Fruit fly (Drosophila melanogaster) whole organism, embryonic: ENCODE data around the gene CG13457.
A peak's percentile ranks its signal among the peaks of the same experiment; 100 is the strongest.

Experiments used
- Abd-B ChIP-seq: fragments of 200-800 bp; sonication (Bioruptor generic); optimal IDR thresholded peaks from 2 replicates; lab custom pipeline; 2018; ENCODE audit warnings: missing biosample characterization, mild to moderate bottlenecking, missing genetic modification characterization, moderate library complexity
- Adf1 ChIP-seq: fragments of 200-800 bp; sonication (Bioruptor generic); IDR thresholded peaks from 2 replicates; pipeline ENCODE4 v1.3.6; 2022; ENCODE audit warnings: missing biosample characterization, missing genetic modification characterization
- CG11696 ChIP-seq: fragments of 200-800 bp; sonication (Bioruptor generic); IDR thresholded peaks from 2 replicates; pipeline ENCODE4 v1.3.6; 2022; ENCODE audit warnings: missing biosample characterization, missing genetic modification characterization
- CG12391 ChIP-seq: fragments of 200-800 bp; sonication (Bioruptor generic); optimal IDR thresholded peaks from 3 replicates; lab custom pipeline; 2018; ENCODE audit warnings: missing biosample characterization, mild to moderate bottlenecking, missing genetic modification characterization, moderate library complexity
- CG12769 ChIP-seq: fragments of 200-800 bp; sonication (Bioruptor generic); optimal IDR thresholded peaks from 2 replicates; lab custom pipeline; 2019; ENCODE audit warnings: missing biosample characterization, mild to moderate bottlenecking, missing genetic modification characterization, moderate library complexity
- CG14965 ChIP-seq: fragments of 200-800 bp; sonication (Bioruptor generic); optimal IDR thresholded peaks from 2 replicates; lab custom pipeline; 2016; ENCODE audit warnings: missing biosample characterization, missing genetic modification characterization, borderline replicate concordance
- CG1832 ChIP-seq: fragments of 200-800 bp; sonication (Bioruptor generic); optimal IDR thresholded peaks from 2 replicates; lab custom pipeline; 2017; ENCODE audit warnings: missing biosample characterization, mild to moderate bottlenecking, missing genetic modification characterization, inconsistent platforms
- CG18764 ChIP-seq: fragments of 200-800 bp; sonication (Bioruptor generic); optimal IDR thresholded peaks from 3 replicates; lab custom pipeline; 2016; ENCODE audit warnings: missing biosample characterization, missing genetic modification characterization
- CG2116 ChIP-seq: fragments of 200-800 bp; sonication (Bioruptor generic); optimal IDR thresholded peaks from 3 replicates; lab custom pipeline; 2018; ENCODE audit warnings: missing biosample characterization, mild to moderate bottlenecking, missing genetic modification characterization
- CG2875 ChIP-seq: fragments of 200-800 bp; sonication (Bioruptor generic); optimal IDR thresholded peaks from 2 replicates; lab custom pipeline; 2017; ENCODE audit warnings: missing biosample characterization, mild to moderate bottlenecking, missing genetic modification characterization, missing genetic modification reagents
- CG4282 ChIP-seq: fragments of 200-800 bp; sonication (Bioruptor generic); optimal IDR thresholded peaks from 2 replicates; lab custom pipeline; 2016; ENCODE audit warnings: missing biosample characterization, missing genetic modification characterization
- CG4820 ChIP-seq: fragments of 200-800 bp; sonication (Bioruptor generic); optimal IDR thresholded peaks from 3 replicates; lab custom pipeline; 2016; ENCODE audit warnings: missing biosample characterization, missing genetic modification characterization
- CG5953 ChIP-seq: fragments of 200-800 bp; sonication (Bioruptor generic); IDR thresholded peaks from 2 replicates; pipeline ENCODE4 v1.3.6; 2022; ENCODE audit warnings: missing biosample characterization, missing genetic modification characterization
- CG7963 ChIP-seq: fragments of 200-800 bp; sonication (Bioruptor generic); IDR thresholded peaks from 3 replicates; pipeline ENCODE4 v1.3.6; 2022; ENCODE audit warnings: missing biosample characterization, missing genetic modification characterization; ENCODE audit not compliant: partially characterized antibody
- CG8290 ChIP-seq, 3 experiments: fragments of 200-800 bp; sonication (Bioruptor generic); optimal IDR thresholded peaks; 2 replicates each; lab custom pipeline; 2016 to 2019; ENCODE audit warnings: missing biosample characterization in 3 of 3, missing genetic modification characterization in 3 of 3, mild to moderate bottlenecking in 2 of 3, moderate library complexity in 1 of 3
- CG8944 ChIP-seq: fragments of 200-800 bp; sonication (Bioruptor generic); optimal IDR thresholded peaks from 3 replicates; lab custom pipeline; 2016; ENCODE audit warnings: missing biosample characterization, missing genetic modification characterization
- CG9876 ChIP-seq: fragments of 200-800 bp; sonication (Bioruptor generic); optimal IDR thresholded peaks from 2 replicates; lab custom pipeline; 2016; ENCODE audit warnings: missing biosample characterization, missing genetic modification characterization
- CHES-1-like ChIP-seq: fragments of 200-800 bp; sonication (Bioruptor generic); optimal IDR thresholded peaks from 2 replicates; lab custom pipeline; 2016; ENCODE audit warnings: missing biosample characterization, missing genetic modification characterization
- D ChIP-seq, 2 experiments: fragments of 200-800 bp in 1 of 2; fragments of >200 bp in 1 of 2; sonication (Bioruptor generic) in 1 of 2; optimal IDR thresholded peaks; 2 replicates in 1 of 2; 3 replicates in 1 of 2; lab custom pipeline; 2017; ENCODE audit warnings: mild to moderate bottlenecking in 1 of 2, missing biosample characterization in 1 of 2, missing genetic modification characterization in 1 of 2, missing genetic modification reagents in 1 of 2
- HLHmδ ChIP-seq: fragments of 200-800 bp; sonication (Bioruptor generic); optimal IDR thresholded peaks from 2 replicates; lab custom pipeline; 2018; ENCODE audit warnings: missing biosample characterization, mild to moderate bottlenecking, missing genetic modification characterization, moderate library complexity
- Hmx ChIP-seq: fragments of 200-800 bp; sonication (Bioruptor generic); optimal IDR thresholded peaks from 2 replicates; lab custom pipeline; 2016; ENCODE audit warnings: missing biosample characterization, missing genetic modification characterization
- Lim3 ChIP-seq: fragments of 200-800 bp; sonication (Bioruptor generic); IDR thresholded peaks from 2 replicates; pipeline ENCODE4 v1.3.6; 2022; ENCODE audit warnings: missing biosample characterization, missing genetic modification characterization
- MBD-R2 ChIP-seq: fragments of 200-800 bp; sonication (Bioruptor generic); IDR thresholded peaks from 2 replicates; pipeline ENCODE4 v1.3.6; 2022; ENCODE audit warnings: missing biosample characterization, missing genetic modification characterization
- MESR4 ChIP-seq: fragments of 200-800 bp; sonication (Bioruptor generic); optimal IDR thresholded peaks from 2 replicates; lab custom pipeline; 2018; ENCODE audit warnings: missing biosample characterization, mild to moderate bottlenecking, missing genetic modification characterization, moderate library complexity
- NC2β ChIP-seq: fragments of 200-800 bp; sonication (Bioruptor generic); optimal IDR thresholded peaks from 2 replicates; lab custom pipeline; 2016; ENCODE audit warnings: missing biosample characterization, missing genetic modification characterization
- PHDP ChIP-seq: fragments of 200-800 bp; sonication (Bioruptor generic); optimal IDR thresholded peaks from 3 replicates; lab custom pipeline; 2018; ENCODE audit warnings: missing biosample characterization, mild to moderate bottlenecking, missing genetic modification characterization, moderate library complexity
- Rfx ChIP-seq: fragments of 200-800 bp; sonication (Bioruptor generic); IDR thresholded peaks from 2 replicates; pipeline ENCODE4 v1.3.6; 2022; ENCODE audit warnings: missing biosample characterization, missing genetic modification characterization
- Sox100B ChIP-seq: fragments of 200-800 bp; sonication (Bioruptor generic); optimal IDR thresholded peaks from 3 replicates; lab custom pipeline; 2018; ENCODE audit warnings: missing biosample characterization, mild to moderate bottlenecking, missing genetic modification characterization
- Stat92E ChIP-seq, 3 experiments: fragments of >200 bp in 2 of 3; fragments of 200-800 bp in 1 of 3; sonication (Bioruptor generic) in 1 of 3; optimal IDR thresholded peaks; 2 replicates each; lab custom pipeline; 2017 to 2019; ENCODE audit warnings: missing biosample characterization in 3 of 3, missing genetic modification characterization in 3 of 3, mild to moderate bottlenecking in 1 of 3, moderate library complexity in 1 of 3
- ase ChIP-seq: fragments of 200-800 bp; sonication (Bioruptor generic); IDR thresholded peaks from 3 replicates; pipeline ENCODE4 v1.3.6; 2022; ENCODE audit warnings: missing biosample characterization, missing genetic modification characterization
- bsh ChIP-seq, 2 experiments: fragments of 200-800 bp; sonication (Bioruptor generic); optimal IDR thresholded peaks; 2 replicates each; lab custom pipeline; 2017 to 2018; ENCODE audit warnings: mild to moderate bottlenecking in 2 of 2, missing biosample characterization in 2 of 2, missing genetic modification characterization in 2 of 2, moderate library complexity in 1 of 2
- chn ChIP-seq: fragments of 200-800 bp; sonication (Bioruptor generic); optimal IDR thresholded peaks from 2 replicates; lab custom pipeline; 2016; ENCODE audit warnings: missing biosample characterization, missing genetic modification characterization
- dan ChIP-seq: fragments of 200-800 bp; sonication (Bioruptor generic); IDR thresholded peaks from 2 replicates; pipeline ENCODE4 v1.3.6; 2022; ENCODE audit warnings: missing biosample characterization, missing genetic modification characterization
- dmrt11E ChIP-seq: fragments of 200-800 bp; sonication (Bioruptor generic); optimal IDR thresholded peaks from 3 replicates; lab custom pipeline; 2018; ENCODE audit warnings: missing biosample characterization, mild to moderate bottlenecking, missing genetic modification characterization, moderate library complexity
- dysf ChIP-seq: fragments of 200-800 bp; sonication (Bioruptor generic); IDR thresholded peaks from 3 replicates; pipeline ENCODE4 v1.3.6; 2022; ENCODE audit warnings: missing biosample characterization, missing genetic modification characterization
- insv ChIP-seq, 2 experiments: fragments of 200-800 bp; sonication (Bioruptor generic); optimal IDR thresholded peaks; 3 replicates each; lab custom pipeline; 2016 to 2018; ENCODE audit warnings: missing biosample characterization in 2 of 2, missing genetic modification characterization in 2 of 2
- lilli ChIP-seq: fragments of 200-800 bp; sonication (Bioruptor generic); optimal IDR thresholded peaks from 3 replicates; lab custom pipeline; 2016; ENCODE audit warnings: missing biosample characterization, missing genetic modification characterization
- lov ChIP-seq, 2 experiments: fragments of 200-800 bp in 1 of 2; fragments of >200 bp in 1 of 2; sonication (Bioruptor generic) in 1 of 2; IDR thresholded peaks in 1 of 2; optimal IDR thresholded peaks in 1 of 2; 2 replicates in 1 of 2; 3 replicates in 1 of 2; pipeline versions ENCODE4 v1.3.6 to Lab custom; 2017 to 2022; ENCODE audit warnings: missing biosample characterization in 1 of 2, missing genetic modification characterization in 1 of 2
- otp ChIP-seq: fragments of 200-800 bp; sonication (Bioruptor generic); IDR thresholded peaks from 3 replicates; pipeline ENCODE4, ENCODE4 v1.3.6; 2022; ENCODE audit warnings: missing biosample characterization, missing genetic modification characterization
- peb ChIP-seq: fragments of 200-800 bp; sonication (Bioruptor generic); IDR thresholded peaks from 2 replicates; pipeline ENCODE4 v1.3.6; 2022; ENCODE audit warnings: missing biosample characterization, missing genetic modification characterization
- pfk ChIP-seq: fragments of 200-800 bp; sonication (Bioruptor generic); optimal IDR thresholded peaks from 2 replicates; lab custom pipeline; 2018; ENCODE audit warnings: missing biosample characterization, mild to moderate bottlenecking, missing genetic modification characterization, moderate library complexity
- sisA ChIP-seq: fragments of 200-800 bp; sonication (Bioruptor generic); IDR thresholded peaks from 2 replicates; pipeline ENCODE4 v1.3.6; 2022; ENCODE audit warnings: missing biosample characterization, missing genetic modification characterization
- slou ChIP-seq: fragments of 200-800 bp; sonication (Bioruptor generic); optimal IDR thresholded peaks from 3 replicates; lab custom pipeline; 2016; ENCODE audit warnings: missing biosample characterization, missing genetic modification characterization
- sob ChIP-seq: fragments of 200-800 bp; sonication (Bioruptor generic); IDR thresholded peaks from 2 replicates; pipeline ENCODE4 v1.3.6; 2022; ENCODE audit warnings: missing biosample characterization, missing genetic modification characterization
- sr ChIP-seq: fragments of 200-800 bp; sonication (Bioruptor generic); IDR thresholded peaks from 3 replicates; pipeline ENCODE4 v1.3.6; 2022; ENCODE audit warnings: missing biosample characterization, missing genetic modification characterization
- stc ChIP-seq: fragments of 200-800 bp; sonication (Bioruptor generic); IDR thresholded peaks from 2 replicates; pipeline ENCODE4 v1.3.6; 2022; ENCODE audit warnings: missing biosample characterization, missing genetic modification characterization
- vnd ChIP-seq: fragments of 200-800 bp; sonication (Bioruptor generic); IDR thresholded peaks from 3 replicates; pipeline ENCODE4 v1.3.6; 2022; ENCODE audit warnings: missing biosample characterization, missing genetic modification characterization; ENCODE audit not compliant: partially characterized antibody

CG13457 gene

DNA sequence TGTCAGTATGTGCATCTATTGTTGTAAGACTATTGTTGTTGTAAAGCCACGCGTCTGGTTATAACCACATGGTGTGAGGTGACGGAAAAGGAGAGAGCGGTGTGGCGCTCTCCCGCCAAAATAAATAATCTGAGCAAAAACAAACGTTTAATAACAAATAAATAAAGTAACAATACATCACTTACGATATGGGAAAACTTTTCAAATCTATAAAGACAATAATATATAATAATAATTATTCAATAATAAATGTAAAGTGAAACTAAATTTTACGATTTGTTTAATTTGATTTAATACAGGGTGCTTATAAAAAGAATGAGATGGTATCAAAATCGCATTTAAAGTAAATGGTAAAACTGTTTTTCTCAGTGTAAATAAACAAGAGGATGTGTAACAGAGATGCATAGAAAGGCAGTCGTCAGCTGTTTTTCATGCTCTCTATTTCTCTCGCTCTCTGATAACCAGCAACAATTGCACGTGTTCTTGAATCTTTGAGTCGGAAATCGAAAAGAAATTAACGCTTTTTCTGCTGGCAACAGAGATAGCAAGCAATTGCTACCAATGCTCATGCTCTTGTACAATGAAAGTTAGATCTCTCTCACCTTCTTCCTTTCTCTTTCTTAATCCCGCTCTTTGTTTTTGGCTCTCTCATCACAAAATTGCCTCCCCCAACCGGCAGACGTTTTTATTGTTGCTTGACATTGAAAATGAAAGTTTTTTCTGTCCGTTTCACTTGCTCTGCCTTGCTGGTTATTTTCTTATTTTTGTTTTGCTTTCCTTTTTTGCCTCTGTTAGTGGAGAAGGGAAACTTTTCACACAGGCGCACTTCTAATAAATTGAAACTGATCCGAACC, 32.3 kb downstream of the CG13457 start (continued):
- peak; percentile 75 for TF ChIP-seq peb
- TF ChIP-seq MBD-R2 = no peak
- TF ChIP-seq insv (GFP tag; optimal IDR thresholded peaks at IDR 0.05; lab: Kevin White, UChicago) = no peak
- TF ChIP-seq lilli = peak; percentile 27
- TF ChIP-seq CHES-1-like = no peak
- TF ChIP-seq slou (GFP tag; lab: Kevin White, UChicago) = no peak
- no peak for TF ChIP-seq Adf1 (GFP tag; lab: Robert Waterston, UW)
- peak; percentile 95 for TF ChIP-seq Sox100B
- TF ChIP-seq CG9876 (GFP tag; lab: Kevin White, UChicago) = no peak
- TF ChIP-seq NC2β (GFP tag; lab: Kevin White, UChicago) = no peak
- no peak for TF ChIP-seq CG12769 (tag; lab: Kevin White, UChicago)
- TF ChIP-seq Rfx = peak; percentile 81
- peak; percentile 5 for TF ChIP-seq CG14965
- TF ChIP-seq sr = peak; percentile 56; the same call in 2 of the 3 replicates
- TF ChIP-seq ase (GFP tag; lab: Robert Waterston, UW) = peak; percentile 70; the same call in 2 of the 3 replicates
- TF ChIP-seq pfk = peak; percentile 40
- no peak for TF ChIP-seq MESR4
- peak; percentile 53 to 89 for TF ChIP-seq bsh (GFP tag; optimal IDR thresholded peaks at IDR 0.05; lab: Kevin White, UChicago)
- TF ChIP-seq dan = no peak
- TF ChIP-seq lov (optimal IDR thresholded peaks at IDR 0.05; lab: Kevin White, UChicago) = no peak
- peak; percentile 69; the same call in 2 of the 3 replicates for TF ChIP-seq lov (GFP tag; IDR thresholded peaks at IDR 0.05; lab: Robert Waterston, UW)
- TF ChIP-seq Abd-B = peak; percentile 52
- peak; percentile 87 for TF ChIP-seq CG2875 (GFP tag; lab: Kevin White, UChicago)
- peak; percentile 82 for TF ChIP-seq dysf (GFP tag; lab: Robert Waterston, UW)
- no peak for TF ChIP-seq Hmx (GFP tag; lab: Kevin White, UChicago)
- TF ChIP-seq CG8944 (GFP tag; lab: Kevin White, UChicago) = no peak
- TF ChIP-seq Lim3 (GFP tag; lab: Robert Waterston, UW) = no peak
- TF ChIP-seq CG11696 (GFP tag; lab: Robert Waterston, UW) = peak; percentile 76
- peak; percentile 47; the same call in 1 of the 2 replicates for TF ChIP-seq sob (GFP tag; lab: Robert Waterston, UW)
- peak; percentile 91 for TF ChIP-seq CG12391 (tag; lab: Kevin White, UChicago)
- TF ChIP-seq D (optimal IDR thresholded peaks at IDR 0.05; lab: Kevin White, UChicago) = no peak
- peak; percentile 93 for TF ChIP-seq D (GFP tag; optimal IDR thresholded peaks at IDR 0.05; lab: Kevin White, UChicago)
- TF ChIP-seq CG4282 (GFP tag; lab: Kevin White, UChicago) = no peak
- TF ChIP-seq HLHmδ = no peak
- TF ChIP-seq sisA (GFP tag; lab: Robert Waterston, UW) = peak; percentile 67; the same call in 1 of the 2 replicates
- TF ChIP-seq CG2116 = peak; percentile 76
- peak; percentile 84 for TF ChIP-seq dmrt11E (tag; lab: Kevin White, UChicago)
- TF ChIP-seq CG7963 = no peak
- peak; percentile 87 for TF ChIP-seq CG18764
- TF ChIP-seq stc = peak; percentile 93
- no peak for TF ChIP-seq otp (GFP tag; lab: Robert Waterston, UW)
- peak; percentile 87 for TF ChIP-seq CG4820 (GFP tag; lab: Kevin White, UChicago)
- peak in 1 of 3 experiments; percentile 45 for TF ChIP-seq Stat92E (GFP tag; optimal IDR thresholded peaks at IDR 0.05; lab: Kevin White, UChicago)
- TF ChIP-seq vnd (GFP tag; lab: Robert Waterston, UW) = no peak
- TF ChIP-seq CG8290 (GFP tag; optimal IDR thresholded peaks at IDR 0.05; lab: Kevin White, UChicago) = peak; percentile 34
- no peak for TF ChIP-seq CG8290 (tag; optimal IDR thresholded peaks at IDR 0.05; lab: Kevin White, UChicago)
- no peak for TF ChIP-seq chn (GFP tag; lab: Kevin White, UChicago)
- no peak for TF ChIP-seq CG1832
- TF ChIP-seq PHDP (tag; lab: Kevin White, UChicago) = peak; percentile 86
- peak; percentile 63; the same call in 1 of the 2 replicates for TF ChIP-seq CG5953 (GFP tag; lab: Robert Waterston, UW)
